Fruit fly (Drosophila melanogaster) whole organism, embryonic: Measurements from ENCODE around the gene Peritrophin-15a.
A peak's percentile ranks its signal among the peaks of the same experiment; 100 is the strongest.

Experiments
- Awh ChIP-seq: fragments of 200-800 bp; sonication (Bioruptor generic); IDR thresholded peaks from 2 replicates; pipeline ENCODE4, ENCODE4 v1.3.6; 2022; ENCODE audit warnings: missing biosample characterization, missing genetic modification characterization
- CG10462 ChIP-seq: fragments of 200-800 bp; sonication (Bioruptor generic); optimal IDR thresholded peaks from 2 replicates; lab custom pipeline; 2016; ENCODE audit warnings: missing biosample characterization, missing genetic modification characterization
- CG11723 ChIP-seq: fragments of 200-800 bp; sonication (Bioruptor generic); optimal IDR thresholded peaks from 2 replicates; lab custom pipeline; 2017; ENCODE audit warnings: missing biosample characterization, mild to moderate bottlenecking, missing genetic modification characterization
- CG12769 ChIP-seq: fragments of 200-800 bp; sonication (Bioruptor generic); optimal IDR thresholded peaks from 2 replicates; lab custom pipeline; 2019; ENCODE audit warnings: missing biosample characterization, mild to moderate bottlenecking, missing genetic modification characterization, moderate library complexity
- CG12942 ChIP-seq: fragments of 200-800 bp; sonication (Bioruptor generic); optimal IDR thresholded peaks from 3 replicates; lab custom pipeline; 2016; ENCODE audit warnings: missing biosample characterization, missing genetic modification characterization
- CG1603 ChIP-seq: fragments of 200-800 bp; sonication (Bioruptor generic); optimal IDR thresholded peaks from 2 replicates; lab custom pipeline; 2019; ENCODE audit warnings: missing biosample characterization, mild to moderate bottlenecking, missing genetic modification characterization, moderate library complexity
- CG17802 ChIP-seq: fragments of 200-800 bp; sonication (Bioruptor generic); optimal IDR thresholded peaks from 2 replicates; lab custom pipeline; 2018; ENCODE audit warnings: missing biosample characterization, mild to moderate bottlenecking, missing genetic modification characterization, moderate library complexity
- CG2120 ChIP-seq: fragments of 200-800 bp; sonication (Bioruptor generic); optimal IDR thresholded peaks from 3 replicates; lab custom pipeline; 2016; ENCODE audit warnings: missing biosample characterization, missing genetic modification characterization
- CG2712 ChIP-seq: fragments of 200-800 bp; optimal IDR thresholded peaks from 3 replicates; lab custom pipeline; 2019; ENCODE audit warnings: missing biosample characterization, mild to moderate bottlenecking, missing genetic modification characterization, moderate library complexity
- CG31365 ChIP-seq: fragments of 200-800 bp; sonication (Bioruptor generic); optimal IDR thresholded peaks from 2 replicates; lab custom pipeline; 2018; ENCODE audit warnings: missing biosample characterization, mild to moderate bottlenecking, missing genetic modification characterization
- CG3163 ChIP-seq: fragments of 200-800 bp; sonication (Bioruptor generic); optimal IDR thresholded peaks from 3 replicates; lab custom pipeline; 2016; ENCODE audit warnings: missing biosample characterization, missing genetic modification characterization
- CG33213 ChIP-seq: fragments of 200-800 bp; sonication (Bioruptor generic); optimal IDR thresholded peaks from 3 replicates; lab custom pipeline; 2016; ENCODE audit warnings: missing biosample characterization, missing genetic modification characterization
- CG4328 ChIP-seq: fragments of 200-800 bp; sonication (Bioruptor generic); optimal IDR thresholded peaks from 3 replicates; lab custom pipeline; 2017; ENCODE audit warnings: missing biosample characterization, missing genetic modification reagents, missing genetic modification characterization
- CG4404 ChIP-seq: fragments of 200-800 bp; sonication (Bioruptor generic); IDR thresholded peaks from 2 replicates; pipeline ENCODE4 v1.3.6; 2022; ENCODE audit warnings: missing biosample characterization, missing genetic modification characterization
- CG4730 ChIP-seq: fragments of 200-800 bp; sonication (Bioruptor generic); IDR thresholded peaks from 2 replicates; pipeline ENCODE4 v1.3.6; 2022; ENCODE audit warnings: missing biosample characterization, missing genetic modification characterization
- CG6683 ChIP-seq: fragments of 200-800 bp; sonication (Bioruptor generic); optimal IDR thresholded peaks from 2 replicates; lab custom pipeline; 2017; ENCODE audit warnings: missing biosample characterization, mild to moderate bottlenecking, missing genetic modification characterization, missing genetic modification reagents
- CG7786 ChIP-seq: fragments of 200-800 bp; sonication (Bioruptor generic); optimal IDR thresholded peaks from 2 replicates; lab custom pipeline; 2016; ENCODE audit warnings: missing biosample characterization, missing genetic modification characterization
- CG9727 ChIP-seq: fragments of 200-800 bp; sonication (Bioruptor generic); optimal IDR thresholded peaks from 3 replicates; lab custom pipeline; 2017; ENCODE audit warnings: missing biosample characterization, mild to moderate bottlenecking, missing genetic modification characterization
- Dfd ChIP-seq, 2 experiments: fragments of >200 bp; optimal IDR thresholded peaks; 2 replicates each; lab custom pipeline; 2017; ENCODE audit warnings: missing biosample characterization in 2 of 2, missing genetic modification characterization in 2 of 2
- Eip74EF ChIP-seq, 2 experiments: fragments of 200-800 bp in 1 of 2; fragments of >200 bp in 1 of 2; sonication (Bioruptor generic) in 1 of 2; optimal IDR thresholded peaks; 2 replicates each; lab custom pipeline; 2017 to 2019; ENCODE audit warnings: missing biosample characterization in 2 of 2, missing genetic modification characterization in 2 of 2, mild to moderate bottlenecking in 1 of 2, moderate library complexity in 1 of 2
- Fer2 ChIP-seq: fragments of 200-800 bp; sonication (Bioruptor generic); optimal IDR thresholded peaks from 2 replicates; lab custom pipeline; 2018; ENCODE audit warnings: missing biosample characterization, mild to moderate bottlenecking, missing genetic modification characterization, moderate library complexity
- Hr3 ChIP-seq: fragments of 200-800 bp; sonication (Bioruptor generic); optimal IDR thresholded peaks from 3 replicates; lab custom pipeline; 2016; ENCODE audit warnings: missing biosample characterization, missing genetic modification characterization
- Mad ChIP-seq: fragments of 200-800 bp; sonication (Bioruptor generic); optimal IDR thresholded peaks from 2 replicates; lab custom pipeline; 2016; ENCODE audit warnings: missing biosample characterization, missing genetic modification characterization
- Optix ChIP-seq: fragments of 200-800 bp; sonication (Bioruptor generic); IDR thresholded peaks from 3 replicates; pipeline ENCODE4 v1.3.6; 2022; ENCODE audit warnings: missing biosample characterization, missing genetic modification characterization
- Spps ChIP-seq: fragments of 200-800 bp; sonication (Bioruptor generic); optimal IDR thresholded peaks from 2 replicates; lab custom pipeline; 2018; ENCODE audit warnings: missing biosample characterization, mild to moderate bottlenecking, missing genetic modification characterization
- Xrp1 ChIP-seq: fragments of 200-800 bp; sonication (Bioruptor generic); IDR thresholded peaks from 2 replicates; pipeline ENCODE4 v1.3.6; 2022; ENCODE audit warnings: missing biosample characterization, missing genetic modification characterization
- abd-A ChIP-seq: fragments of 200-800 bp; sonication (Bioruptor generic); optimal IDR thresholded peaks from 3 replicates; lab custom pipeline; 2019; ENCODE audit warnings: missing biosample characterization, mild to moderate bottlenecking, missing genetic modification characterization, moderate library complexity
- crp ChIP-seq, 2 experiments: fragments of 200-800 bp; sonication (Bioruptor generic); optimal IDR thresholded peaks; 2 replicates in 1 of 2; 3 replicates in 1 of 2; lab custom pipeline; 2017; ENCODE audit warnings: missing biosample characterization in 2 of 2, missing genetic modification characterization in 2 of 2, mild to moderate bottlenecking in 1 of 2, moderate library complexity in 1 of 2
- da ChIP-seq: fragments of 200-800 bp; sonication (Bioruptor generic); optimal IDR thresholded peaks from 2 replicates; lab custom pipeline; 2016; ENCODE audit warnings: missing biosample characterization, missing genetic modification characterization
- dpn ChIP-seq, 2 experiments: fragments of 200-800 bp; sonication (Bioruptor generic); optimal IDR thresholded peaks; 3 replicates each; lab custom pipeline; 2016; ENCODE audit warnings: missing biosample characterization in 2 of 2, missing genetic modification characterization in 2 of 2
- dysf ChIP-seq: fragments of 200-800 bp; sonication (Bioruptor generic); IDR thresholded peaks from 3 replicates; pipeline ENCODE4 v1.3.6; 2022; ENCODE audit warnings: missing biosample characterization, missing genetic modification characterization
- en ChIP-seq: fragments of 200-800 bp; sonication (Bioruptor generic); optimal IDR thresholded peaks from 2 replicates; lab custom pipeline; 2016; ENCODE audit warnings: missing biosample characterization, missing genetic modification characterization
- fu2 ChIP-seq: fragments of 200-800 bp; sonication (Bioruptor generic); optimal IDR thresholded peaks from 2 replicates; lab custom pipeline; 2016; ENCODE audit warnings: missing biosample characterization, missing genetic modification characterization
- gce ChIP-seq: fragments of 200-800 bp; sonication (Bioruptor generic); IDR thresholded peaks from 3 replicates; pipeline ENCODE4 v1.3.6; 2022; ENCODE audit warnings: missing biosample characterization, missing genetic modification characterization
- gcm2 ChIP-seq: fragments of 200-800 bp; sonication (Bioruptor generic); optimal IDR thresholded peaks from 2 replicates; lab custom pipeline; 2016; ENCODE audit warnings: missing biosample characterization, missing genetic modification characterization
- grn ChIP-seq: fragments of 200-800 bp; sonication (Bioruptor generic); optimal IDR thresholded peaks from 3 replicates; lab custom pipeline; 2017; ENCODE audit warnings: missing biosample characterization, missing genetic modification characterization
- hb ChIP-seq: fragments of 200-800 bp; sonication (Bioruptor generic); IDR thresholded peaks from 3 replicates; pipeline ENCODE4 v1.3.6; 2022; ENCODE audit warnings: missing biosample characterization, missing genetic modification characterization; ENCODE audit not compliant: partially characterized antibody
- hth ChIP-seq: fragments of >200 bp; optimal IDR thresholded peaks from 2 replicates; lab custom pipeline; 2017; ENCODE audit warnings: inconsistent platforms
- kah ChIP-seq: fragments of 200-800 bp; sonication (Bioruptor generic); optimal IDR thresholded peaks from 2 replicates; lab custom pipeline; 2018; ENCODE audit warnings: missing biosample characterization, mild to moderate bottlenecking, missing genetic modification characterization
- org-1 ChIP-seq: fragments of 200-800 bp; sonication (Bioruptor generic); optimal IDR thresholded peaks from 2 replicates; lab custom pipeline; 2017; ENCODE audit warnings: missing biosample characterization, missing genetic modification characterization
- otp ChIP-seq: fragments of 200-800 bp; sonication (Bioruptor generic); IDR thresholded peaks from 3 replicates; pipeline ENCODE4, ENCODE4 v1.3.6; 2022; ENCODE audit warnings: missing biosample characterization, missing genetic modification characterization
- p53 ChIP-seq: fragments of 200-800 bp; sonication (Bioruptor generic); optimal IDR thresholded peaks from 2 replicates; lab custom pipeline; 2016; ENCODE audit warnings: missing biosample characterization, missing genetic modification characterization
- pros ChIP-seq: fragments of 200-800 bp; sonication (Bioruptor generic); optimal IDR thresholded peaks from 3 replicates; lab custom pipeline; 2019; ENCODE audit warnings: missing biosample characterization, mild to moderate bottlenecking, missing genetic modification characterization, moderate library complexity
- repo ChIP-seq: fragments of 200-800 bp; sonication (Bioruptor generic); optimal IDR thresholded peaks from 2 replicates; lab custom pipeline; 2016; ENCODE audit warnings: missing biosample characterization, missing genetic modification characterization
- shn ChIP-seq: fragments of 200-800 bp; sonication (Bioruptor generic); optimal IDR thresholded peaks from 3 replicates; lab custom pipeline; 2016; ENCODE audit warnings: missing biosample characterization, missing genetic modification characterization
- slbo ChIP-seq: fragments of 200-800 bp; sonication (Bioruptor generic); IDR thresholded peaks from 2 replicates; pipeline ENCODE4 v1.3.6; 2022; ENCODE audit warnings: missing biosample characterization, missing genetic modification characterization
- tio ChIP-seq: fragments of 200-800 bp; sonication (Bioruptor generic); optimal IDR thresholded peaks from 2 replicates; lab custom pipeline; 2017; ENCODE audit warnings: missing biosample characterization, missing genetic modification characterization, inconsistent platforms
- ttk ChIP-seq: fragments of 200-800 bp; sonication (Bioruptor generic); IDR thresholded peaks from 2 replicates; pipeline ENCODE4 v2.1.2; 2022; ENCODE audit warnings: missing biosample characterization, missing genetic modification characterization
- vnd ChIP-seq: fragments of 200-800 bp; sonication (Bioruptor generic); IDR thresholded peaks from 3 replicates; pipeline ENCODE4 v1.3.6; 2022; ENCODE audit warnings: missing biosample characterization, missing genetic modification characterization; ENCODE audit not compliant: partially characterized antibody
- wek ChIP-seq: fragments of 200-800 bp; sonication (Bioruptor generic); optimal IDR thresholded peaks from 3 replicates; lab custom pipeline; 2018; ENCODE audit warnings: missing biosample characterization, mild to moderate bottlenecking, missing genetic modification characterization, moderate library complexity
- z ChIP-seq: fragments of 200-800 bp; sonication (Bioruptor generic); IDR thresholded peaks from 3 replicates; pipeline ENCODE4 v1.3.6; 2022; ENCODE audit warnings: missing biosample characterization, missing genetic modification characterization

Peritrophin-15a gene

dm6 chr2L:8384108-8384601, 11.7 kb downstream of the Peritrophin-15a start, which contains the start of the genes Dad1 and CG13384 (continued):
- TF ChIP-seq fu2: peak; percentile 18
- no peak for TF ChIP-seq hb (GFP tag; lab: Robert Waterston, UW)
- TF ChIP-seq CG2712: peak; percentile 97
- TF ChIP-seq repo: no peak
- TF ChIP-seq ttk (GFP tag; lab: Robert Waterston, UW): peak; percentile 81
- peak; percentile 82 for TF ChIP-seq Spps
- TF ChIP-seq crp (GFP tag; optimal IDR thresholded peaks at IDR 0.05; lab: Kevin White, UChicago): peak in 1 of 2 experiments; percentile 58
- TF ChIP-seq dysf (GFP tag; lab: Robert Waterston, UW): peak; percentile 96
- peak; percentile 75 for TF ChIP-seq org-1 (GFP tag; lab: Kevin White, UChicago)
- TF ChIP-seq gcm2 (GFP tag; lab: Kevin White, UChicago): no peak
- TF ChIP-seq grn: peak; percentile 46
- no peak for TF ChIP-seq vnd (GFP tag; lab: Robert Waterston, UW)
- peak; percentile 74 for TF ChIP-seq CG11723 (GFP tag; lab: Kevin White, UChicago)
- TF ChIP-seq Fer2 (tag; lab: Kevin White, UChicago): peak; percentile 94
- peak; percentile 86 for TF ChIP-seq CG6683 (GFP tag; lab: Kevin White, UChicago)
- no peak for TF ChIP-seq CG31365
- TF ChIP-seq Dfd (GFP tag; optimal IDR thresholded peaks at IDR 0.05; lab: Kevin White, UChicago): no peak
- peak in 1 of 2 experiments; percentile 92 for TF ChIP-seq Eip74EF (GFP tag; optimal IDR thresholded peaks at IDR 0.05; lab: Kevin White, UChicago)
- peak; percentile 59 for TF ChIP-seq CG7786 (GFP tag; lab: Kevin White, UChicago)
- peak; percentile 92 for TF ChIP-seq Hr3 (GFP tag; lab: Kevin White, UChicago)
- no peak for TF ChIP-seq da (GFP tag; lab: Kevin White, UChicago)
- peak; percentile 81 for TF ChIP-seq CG10462 (GFP tag; lab: Kevin White, UChicago)
- TF ChIP-seq CG2120 (GFP tag; lab: Kevin White, UChicago): peak; percentile 95
- TF ChIP-seq CG1603 (tag; lab: Kevin White, UChicago): peak; percentile 33
- peak; percentile 67 for TF ChIP-seq Mad (GFP tag; lab: Kevin White, UChicago)
- TF ChIP-seq CG9727: peak; percentile 93
- TF ChIP-seq CG33213 (GFP tag; lab: Kevin White, UChicago): no peak
- TF ChIP-seq otp (GFP tag; lab: Robert Waterston, UW): 0 out of 3 replicates have a peak, but pooled peaks have one; percentile 55
- peak; percentile 91 for TF ChIP-seq CG4404 (GFP tag; lab: Robert Waterston, UW)
- TF ChIP-seq hth (lab: Kevin White, UChicago): no peak
- TF ChIP-seq wek (GFP tag; lab: Kevin White, UChicago): peak; percentile 15
- TF ChIP-seq Xrp1: peak; percentile 94
- no peak for TF ChIP-seq p53 (GFP tag; lab: Kevin White, UChicago)
- TF ChIP-seq en: no peak
- TF ChIP-seq z (GFP tag; lab: Robert Waterston, UW): no peak
- peak; percentile 28 for TF ChIP-seq CG17802
- TF ChIP-seq CG12769 (tag; lab: Kevin White, UChicago): peak; percentile 6
- peak; percentile 35 for TF ChIP-seq shn (GFP tag; lab: Kevin White, UChicago)
- peak; percentile 40; the same call in 1 of the 3 replicates for TF ChIP-seq gce (GFP tag; lab: Robert Waterston, UW)
- TF ChIP-seq abd-A: no peak
- TF ChIP-seq Optix (GFP tag; lab: Robert Waterston, UW): no peak
- TF ChIP-seq kah (GFP tag; lab: Kevin White, UChicago): peak; percentile 79
- peak; percentile 89 for TF ChIP-seq CG4328
- peak; percentile 88 for TF ChIP-seq tio (GFP tag; lab: Kevin White, UChicago)
- TF ChIP-seq CG12942 (GFP tag; lab: Kevin White, UChicago): peak; percentile 86
- peak; percentile 78 for TF ChIP-seq pros (GFP tag; lab: Kevin White, UChicago)
- TF ChIP-seq CG3163: no peak
- TF ChIP-seq dpn (GFP tag; optimal IDR thresholded peaks at IDR 0.05; lab: Kevin White, UChicago): peak; percentile 62 to 93
- TF ChIP-seq Awh (GFP tag; lab: Robert Waterston, UW): peak; percentile 68
- TF ChIP-seq slbo (GFP tag; lab: Robert Waterston, UW): peak; percentile 96
- peak; percentile 91 for TF ChIP-seq CG4730 (GFP tag; lab: Robert Waterston, UW)
